Worm (Caenorhabditis elegans) whole organism, L2 larva: ENCODE data around the gene F02H6.2.

ENCODE experiments used
- ama-1 ChIP-seq: fragments of 150-350 bp; optimal IDR thresholded peaks from 2 replicates; lab custom pipeline; 2018; ENCODE audit warnings: inconsistent platforms
- unc-62 ChIP-seq: fragments of 150-350 bp; optimal IDR thresholded peaks from 2 replicates; lab custom pipeline; 2014; ENCODE audit warnings: missing biosample characterization, missing genetic modification reagents, missing genetic modification characterization

DNA sequence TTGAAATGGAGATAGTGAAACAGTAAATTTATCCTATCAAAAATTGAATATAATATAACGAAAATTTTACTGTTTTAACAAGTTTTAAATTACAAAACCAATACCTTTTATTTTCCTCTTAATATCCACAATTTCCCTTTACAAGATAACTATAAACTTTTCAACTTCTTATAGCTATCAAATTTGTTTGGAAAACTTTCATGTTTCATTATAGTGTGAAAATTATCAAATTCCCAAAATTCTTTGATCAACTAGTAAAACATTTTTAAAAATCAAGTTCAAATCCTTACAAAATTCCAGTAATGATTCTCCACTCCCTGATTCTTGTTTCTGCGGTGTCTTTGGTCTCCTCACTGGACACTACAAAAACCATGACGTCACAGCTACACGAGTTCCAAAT, 14.2 kb upstream of the F02H6.2 start, which contains the start of gene R05A10.1:
- TF ChIP-seq unc-62 (GFP tag; lab: Kevin White, UChicago) = no peak
- no peak for TF ChIP-seq ama-1
